Worm (Caenorhabditis elegans) whole organism, L1 larva: ENCODE results near the gene irld-2.
A peak's percentile ranks its signal among the peaks of the same experiment; 100 is the strongest.

Experiments
- C16A3.4 ChIP-seq: fragments of 150-350 bp; optimal IDR thresholded peaks from 2 replicates; lab custom pipeline; 2014; ENCODE audit warnings: missing biosample characterization, missing genetic modification characterization
- C34B4.2 ChIP-seq: sonication (generic microtip); optimal IDR thresholded peaks from 2 replicates; lab custom pipeline; 2017; ENCODE audit warnings: mild to moderate bottlenecking, missing genetic modification characterization, missing compliant biosample characterization
- Y116A8C.19 ChIP-seq: sonication (generic microtip); optimal IDR thresholded peaks from 2 replicates; lab custom pipeline; 2016; ENCODE audit warnings: missing compliant biosample characterization, missing genetic modification characterization, borderline replicate concordance
- blmp-1 ChIP-seq: fragments of 150-350 bp; optimal IDR thresholded peaks from 2 replicates; lab custom pipeline; 2014; ENCODE audit warnings: missing biosample characterization, missing genetic modification characterization
- ceh-63 ChIP-seq: fragments of 200-800 bp; sonication (Bioruptor generic); optimal IDR thresholded peaks from 2 replicates; lab custom pipeline; 2018; ENCODE audit warnings: mild to moderate bottlenecking, missing genetic modification characterization, missing compliant biosample characterization
- ceh-82 ChIP-seq, 3 experiments: fragments of 150-350 bp in 1 of 3; sonication (generic microtip) in 2 of 3; optimal IDR thresholded peaks; 2 replicates each; lab custom pipeline; 2014 to 2017; ENCODE audit warnings: missing biosample characterization in 3 of 3, missing genetic modification characterization in 3 of 3
- ceh-88 ChIP-seq: fragments of 200-800 bp; sonication (Bioruptor generic); IDR thresholded peaks from 2 replicates; pipeline ENCODE4 v1.3.6; 2022; ENCODE audit warnings: missing genetic modification characterization, missing compliant biosample characterization
- ceh-90 ChIP-seq: sonication (generic microtip); optimal IDR thresholded peaks from 2 replicates; lab custom pipeline; 2016; ENCODE audit warnings: missing genetic modification characterization, missing compliant biosample characterization
- ces-1 ChIP-seq: fragments of 150-350 bp; optimal IDR thresholded peaks from 2 replicates; lab custom pipeline; 2014; ENCODE audit warnings: missing biosample characterization, missing genetic modification reagents, missing genetic modification characterization
- efl-1 ChIP-seq, 4 experiments: fragments of 150-350 bp; optimal IDR thresholded peaks in 3 of 4; peaks in 1 of 4; 1 replicate in 1 of 4; 2 replicates in 3 of 4; lab custom pipeline; 2014; ENCODE audit warnings: missing biosample characterization in 2 of 4, missing genetic modification characterization in 2 of 4, missing genetic modification reagents in 2 of 4
- efl-3 ChIP-seq: fragments of 200-800 bp; sonication (Bioruptor generic); optimal IDR thresholded peaks from 2 replicates; lab custom pipeline; 2018; ENCODE audit warnings: mild to moderate bottlenecking, missing genetic modification characterization, missing compliant biosample characterization
- egl-13 ChIP-seq: sonication (generic microtip); optimal IDR thresholded peaks from 2 replicates; lab custom pipeline; 2016; ENCODE audit warnings: missing genotype, missing genetic modification reagents, missing genetic modification characterization, missing compliant biosample characterization
- egl-27 ChIP-seq, 2 experiments: fragments of 150-350 bp in 1 of 2; sonication (generic microtip); optimal IDR thresholded peaks; 3 replicates each; lab custom pipeline; 2017 to 2018; ENCODE audit warnings: missing biosample characterization in 2 of 2, missing genetic modification characterization in 2 of 2, missing genetic modification reagents in 2 of 2
- elt-2 ChIP-seq: sonication (generic microtip); optimal IDR thresholded peaks from 2 replicates; lab custom pipeline; 2016; ENCODE audit warnings: missing genetic modification characterization, mild to moderate bottlenecking, inconsistent platforms, missing compliant biosample characterization, missing genetic modification reagents
- elt-3 ChIP-seq, 6 experiments: fragments of 150-350 bp in 1 of 6; sonication (generic microtip); optimal IDR thresholded peaks; 2 replicates each; lab custom pipeline; 2017 to 2018; ENCODE audit warnings: missing biosample characterization in 6 of 6, missing genetic modification characterization in 6 of 6, inconsistent platforms in 1 of 6
- fos-1 ChIP-seq: fragments of 150-350 bp; optimal IDR thresholded peaks from 2 replicates; lab custom pipeline; 2014; ENCODE audit warnings: missing biosample characterization, missing genetic modification characterization
- grh-1 ChIP-seq: fragments of 200-800 bp; sonication (Bioruptor generic); IDR thresholded peaks from 2 replicates; pipeline ENCODE4 v1.3.6; 2022; ENCODE audit warnings: missing genetic modification reagents, missing genetic modification characterization, missing compliant biosample characterization
- hlh-17 ChIP-seq: fragments of 200-800 bp; sonication (Bioruptor generic); optimal IDR thresholded peaks from 2 replicates; lab custom pipeline; 2018; ENCODE audit warnings: missing genetic modification characterization, mild to moderate bottlenecking, missing compliant biosample characterization, moderate library complexity, borderline replicate concordance
- hlh-4 ChIP-seq: sonication (generic microtip); optimal IDR thresholded peaks from 2 replicates; lab custom pipeline; 2016; ENCODE audit warnings: mild to moderate bottlenecking, missing genetic modification characterization, missing compliant biosample characterization
- irx-1 ChIP-seq: sonication (generic microtip); optimal IDR thresholded peaks from 2 replicates; lab custom pipeline; 2016; ENCODE audit warnings: missing genetic modification characterization, missing compliant biosample characterization
- jun-1 ChIP-seq: fragments of 150-350 bp; optimal IDR thresholded peaks from 2 replicates; lab custom pipeline; 2014; ENCODE audit warnings: missing biosample characterization, missing genetic modification reagents, missing genetic modification characterization
- lin-13 ChIP-seq: fragments of 150-350 bp; optimal IDR thresholded peaks from 2 replicates; lab custom pipeline; 2014; ENCODE audit warnings: missing biosample characterization, missing genetic modification reagents, missing genetic modification characterization
- lin-14 ChIP-seq: fragments of 200-800 bp; sonication (Bioruptor generic); optimal IDR thresholded peaks from 2 replicates; lab custom pipeline; 2018; ENCODE audit warnings: mild to moderate bottlenecking, missing genetic modification characterization, moderate library complexity, missing compliant biosample characterization
- lin-15B ChIP-seq: fragments of 150-350 bp; sonication (generic microtip); optimal IDR thresholded peaks from 3 replicates; lab custom pipeline; 2014; ENCODE audit warnings: missing biosample characterization, missing genetic modification characterization
- lin-35 ChIP-seq, 2 experiments: fragments of 150-350 bp; optimal IDR thresholded peaks; 2 replicates each; lab custom pipeline; 2014; ENCODE audit warnings: missing biosample characterization in 2 of 2, missing genetic modification characterization in 2 of 2, missing genetic modification reagents in 2 of 2
- lsy-2 ChIP-seq, 2 experiments: fragments of 150-350 bp; optimal IDR thresholded peaks; 2 replicates each; lab custom pipeline; 2014; ENCODE audit warnings: missing biosample characterization in 2 of 2, missing genetic modification characterization in 2 of 2
- mep-1 ChIP-seq: fragments of 150-350 bp; optimal IDR thresholded peaks from 2 replicates; lab custom pipeline; 2014; ENCODE audit warnings: missing biosample characterization, missing genetic modification characterization
- nhr-11 ChIP-seq: fragments of 150-350 bp; optimal IDR thresholded peaks from 2 replicates; lab custom pipeline; 2014; ENCODE audit warnings: missing biosample characterization, missing genetic modification characterization
- nhr-12 ChIP-seq: sonication (generic microtip); optimal IDR thresholded peaks from 2 replicates; lab custom pipeline; 2017; ENCODE audit warnings: missing biosample characterization, missing genetic modification characterization
- nhr-19 ChIP-seq: fragments of 200-800 bp; sonication (Bioruptor generic); conservative IDR thresholded peaks from 2 replicates; pipeline ENCODE4 v1.3.6; 2022; ENCODE audit warnings: missing genetic modification characterization, missing compliant biosample characterization
- nhr-237 ChIP-seq: fragments of 150-350 bp; optimal IDR thresholded peaks from 2 replicates; lab custom pipeline; 2014; ENCODE audit warnings: missing biosample characterization, missing genetic modification characterization
- nhr-28 ChIP-seq: fragments of 150-350 bp; optimal IDR thresholded peaks from 2 replicates; lab custom pipeline; 2014; ENCODE audit warnings: missing biosample characterization, missing genetic modification characterization
- nhr-47 ChIP-seq: sonication (generic microtip); optimal IDR thresholded peaks from 2 replicates; lab custom pipeline; 2016; ENCODE audit warnings: mild to moderate bottlenecking, missing genetic modification characterization, moderate library complexity, missing compliant biosample characterization
- nhr-71 ChIP-seq: sonication (generic microtip); optimal IDR thresholded peaks from 2 replicates; lab custom pipeline; 2016; ENCODE audit warnings: mild to moderate bottlenecking, missing genetic modification characterization, moderate library complexity, missing compliant biosample characterization
- nhr-76 ChIP-seq: sonication (generic microtip); optimal IDR thresholded peaks from 2 replicates; lab custom pipeline; 2017; ENCODE audit warnings: missing biosample characterization, missing genetic modification characterization
- nhr-77 ChIP-seq: fragments of 150-350 bp; optimal IDR thresholded peaks from 2 replicates; lab custom pipeline; 2014; ENCODE audit warnings: missing biosample characterization, missing genetic modification characterization
- nhr-84 ChIP-seq: sonication (generic microtip); optimal IDR thresholded peaks from 2 replicates; lab custom pipeline; 2017; ENCODE audit warnings: missing biosample characterization, missing genetic modification characterization
- nhr-85 ChIP-seq: sonication (generic microtip); peaks from one replicate; lab custom pipeline; 2016; ENCODE audit warnings: missing genetic modification characterization, inconsistent platforms, missing compliant biosample characterization
- nhr-90 ChIP-seq: sonication (generic microtip); optimal IDR thresholded peaks from 2 replicates; lab custom pipeline; 2016; ENCODE audit warnings: mild to moderate bottlenecking, missing genetic modification characterization, missing compliant biosample characterization; ENCODE audit not compliant: poor library complexity
- rnt-1 ChIP-seq: sonication (generic microtip); optimal IDR thresholded peaks from 2 replicates; lab custom pipeline; 2016; ENCODE audit warnings: mild to moderate bottlenecking, missing genetic modification characterization, moderate library complexity, missing compliant biosample characterization
- skn-1 ChIP-seq: fragments of 150-350 bp; optimal IDR thresholded peaks from 2 replicates; lab custom pipeline; 2014; ENCODE audit warnings: missing biosample characterization, missing genetic modification characterization
- snu-23 ChIP-seq: sonication (generic microtip); optimal IDR thresholded peaks from 2 replicates; lab custom pipeline; 2016; ENCODE audit warnings: missing genetic modification characterization, missing compliant biosample characterization
- sox-4 ChIP-seq: sonication (generic microtip); optimal IDR thresholded peaks from 2 replicates; lab custom pipeline; 2016; ENCODE audit warnings: missing genetic modification characterization, missing compliant biosample characterization
- sup-37 ChIP-seq: fragments of 200-800 bp; sonication (Bioruptor generic); optimal IDR thresholded peaks from 2 replicates; lab custom pipeline; 2018; ENCODE audit warnings: mild to moderate bottlenecking, missing genetic modification characterization, missing compliant biosample characterization
- swsn-7 ChIP-seq: sonication (generic microtip); optimal IDR thresholded peaks from 2 replicates; lab custom pipeline; 2016; ENCODE audit warnings: missing genetic modification characterization, missing compliant biosample characterization
- unc-62 ChIP-seq: fragments of 150-350 bp; optimal IDR thresholded peaks from 2 replicates; lab custom pipeline; 2014; ENCODE audit warnings: missing biosample characterization, missing genetic modification reagents, missing genetic modification characterization
- xbp-1 ChIP-seq: sonication (generic microtip); optimal IDR thresholded peaks from 2 replicates; lab custom pipeline; 2016; ENCODE audit warnings: missing genetic modification characterization, missing compliant biosample characterization
- zag-1 ChIP-seq: fragments of 150-350 bp; optimal IDR thresholded peaks from 2 replicates; lab custom pipeline; 2014; ENCODE audit warnings: missing biosample characterization, missing genetic modification characterization

The irld-2 gene

DNA sequence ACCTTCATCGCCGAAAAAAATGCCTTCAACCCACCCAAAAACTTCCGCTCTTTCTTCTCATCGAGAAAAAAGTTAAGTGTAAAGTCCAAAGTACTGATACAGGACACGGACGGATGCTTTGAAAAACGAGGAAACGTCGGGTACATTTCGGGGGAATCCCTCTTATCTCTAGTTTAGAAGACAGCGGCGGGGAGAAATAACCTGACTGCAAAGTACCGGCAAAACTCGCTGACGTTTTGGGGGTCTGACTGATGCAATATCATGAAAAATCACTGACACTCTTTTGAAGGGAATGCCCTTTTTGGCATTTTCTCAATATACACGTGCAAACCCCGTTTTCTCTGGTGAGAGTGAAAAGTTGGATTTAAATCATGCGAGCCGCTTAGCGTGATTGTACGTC, 38.4 kb downstream of the irld-2 start (continued):
- TF ChIP-seq lin-15B (no peak), nhr-85 (peak; percentile 99), ceh-90 (tag; lab: Kevin White, UChicago) (no peak), nhr-11 (tag; lab: Kevin White, UChicago) (peak; percentile 20), ceh-88 (GFP tag; lab: Robert Waterston, UW) (no peak), egl-27 (tag; optimal IDR thresholded peaks at IDR 0.05; lab: Kevin White, UChicago) (peak; percentile 47 to 68), efl-3 (no peak), sup-37 (GFP tag; lab: Kevin White, UChicago) (no peak), sox-4 (peak; percentile 7), nhr-47 (tag; lab: Kevin White, UChicago) (peak; percentile 61), ceh-82 (tag; optimal IDR thresholded peaks at IDR 0.05; lab: Kevin White, UChicago) (peak in 1 of 3 experiments; percentile 4), nhr-76 (tag; lab: Kevin White, UChicago) (no peak), swsn-7 (peak; percentile 18), elt-3 (tag; optimal IDR thresholded peaks at IDR 0.05; lab: Kevin White, UChicago) (peak in 4 of 6 experiments; percentile 2 to 91 (median 64)), jun-1 (tag; lab: Kevin White, UChicago) (peak; percentile 72), nhr-12 (tag; lab: Kevin White, UChicago) (no peak), grh-1 (GFP tag; lab: Robert Waterston, UW) (peak; percentile 71), efl-1 (optimal IDR thresholded peaks at IDR 0.05; lab: Kevin White, UChicago) (peak in 1 of 2 experiments; percentile 10), efl-1 (GFP tag; optimal IDR thresholded peaks at IDR 0.05 in 1 of 2; lab: Kevin White, UChicago) (no peak), xbp-1 (peak; percentile 4), nhr-237 (tag; lab: Kevin White, UChicago) (no peak), skn-1 (tag; lab: Kevin White, UChicago) (peak; percentile 23), lsy-2 (tag; optimal IDR thresholded peaks at IDR 0.05; lab: Kevin White, UChicago) (peak; percentile 18 to 50), lin-13 (GFP tag; lab: Kevin White, UChicago) (peak; percentile 38), snu-23 (GFP tag; lab: Kevin White, UChicago) (peak; percentile 80), lin-14 (GFP tag; lab: Kevin White, UChicago) (peak; percentile 94), C34B4.2 (tag; lab: Kevin White, UChicago) (no peak), C16A3.4 (tag; lab: Kevin White, UChicago) (peak; percentile 23), nhr-28 (tag; lab: Kevin White, UChicago) (no peak), hlh-4 (tag; lab: Kevin White, UChicago) (no peak), ces-1 (GFP tag; lab: Kevin White, UChicago) (no peak), nhr-71 (tag; lab: Kevin White, UChicago) (peak; percentile 93), lin-35 (GFP tag; optimal IDR thresholded peaks at IDR 0.05; lab: Kevin White, UChicago) (peak in 1 of 2 experiments; percentile 79), nhr-90 (tag; lab: Kevin White, UChicago) (peak; percentile 75), mep-1 (tag; lab: Kevin White, UChicago) (peak; percentile 62), blmp-1 (tag; lab: Kevin White, UChicago) (peak; percentile 92), Y116A8C.19 (no peak), zag-1 (tag; lab: Kevin White, UChicago) (no peak), unc-62 (no peak)

DNA sequence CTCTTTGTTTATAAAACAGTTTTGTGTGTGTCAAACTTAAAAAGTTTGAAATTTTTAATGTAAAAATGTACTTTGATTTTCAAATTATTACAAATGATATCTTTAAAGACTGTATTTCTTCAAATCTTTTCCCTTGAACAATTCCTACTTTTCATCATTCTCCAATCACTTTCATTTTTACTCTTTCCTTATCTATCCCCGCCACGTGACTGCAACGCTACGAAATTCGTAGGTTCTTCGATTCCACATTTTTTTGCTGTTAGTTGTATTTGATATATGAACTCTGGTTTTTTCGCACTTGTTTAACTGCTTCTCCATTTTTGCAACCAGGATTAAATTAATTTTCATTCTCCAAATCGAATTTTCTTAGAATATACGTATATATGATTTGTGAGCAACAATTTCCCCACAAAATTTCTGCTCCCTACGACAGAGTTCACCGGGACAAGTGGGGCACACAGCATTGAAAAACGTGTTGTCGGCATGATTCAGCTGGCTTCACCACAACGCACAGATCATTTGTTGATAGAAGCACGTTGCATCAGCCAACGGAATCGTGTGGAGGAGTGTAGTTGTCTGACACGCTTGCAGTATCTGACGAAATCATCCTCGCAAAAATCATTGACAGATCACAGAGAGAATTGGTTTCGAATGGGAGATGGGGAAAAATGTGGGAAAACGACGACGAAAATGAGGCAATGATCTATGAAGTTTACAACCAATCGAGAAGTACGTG, 40.0 kb downstream of the irld-2 start:
- TF ChIP-seq nhr-84 (no peak), hlh-4 (tag; lab: Kevin White, UChicago) (no peak), xbp-1 (no peak), zag-1 (tag; lab: Kevin White, UChicago) (no peak), lsy-2 (tag; optimal IDR thresholded peaks at IDR 0.05; lab: Kevin White, UChicago) (peak in 1 of 2 experiments; percentile 12), jun-1 (tag; lab: Kevin White, UChicago) (peak; percentile 71), blmp-1 (tag; lab: Kevin White, UChicago) (peak; percentile 94), rnt-1 (tag; lab: Kevin White, UChicago) (peak; percentile 85), fos-1 (tag; lab: Kevin White, UChicago) (no peak), lin-35 (GFP tag; optimal IDR thresholded peaks at IDR 0.05; lab: Kevin White, UChicago) (peak in 1 of 2 experiments; percentile 37), nhr-71 (tag; lab: Kevin White, UChicago) (peak; percentile 76), elt-2 (tag; lab: Kevin White, UChicago) (peak; percentile 69), nhr-77 (tag; lab: Kevin White, UChicago) (no peak), hlh-17 (GFP tag; lab: Kevin White, UChicago) (no peak), unc-62 (no peak), mep-1 (tag; lab: Kevin White, UChicago) (peak; percentile 39), sox-4 (no peak), swsn-7 (no peak), egl-13 (tag; lab: Kevin White, UChicago) (no peak), lin-14 (GFP tag; lab: Kevin White, UChicago) (peak; percentile 83), nhr-19 (GFP tag; lab: Robert Waterston, UW) (peak; percentile 66), ceh-63 (no peak), irx-1 (tag; lab: Kevin White, UChicago) (peak; percentile 3)
